Fruit fly (Drosophila melanogaster) whole organism, prepupa: Measurements from ENCODE around the gene Polr2I.
A peak's percentile ranks its signal among the peaks of the same experiment; 100 is the strongest.

ENCODE experiments used
- Blimp-1 ChIP-seq: fragments of 200-800 bp; sonication (Bioruptor generic); optimal IDR thresholded peaks from 3 replicates; lab custom pipeline; 2017; ENCODE audit warnings: missing biosample characterization, missing genetic modification characterization, mild to moderate bottlenecking, moderate library complexity, missing genetic modification reagents
- CG10669 ChIP-seq: fragments of 200-800 bp; sonication (Bioruptor generic); optimal IDR thresholded peaks from 3 replicates; lab custom pipeline; 2018; ENCODE audit warnings: missing biosample characterization, mild to moderate bottlenecking, missing genetic modification characterization, moderate library complexity
- CG11294 ChIP-seq: fragments of 200-800 bp; sonication (Bioruptor generic); IDR thresholded peaks from 2 replicates; pipeline ENCODE4 v1.3.6; 2022; ENCODE audit warnings: missing biosample characterization, missing genetic modification characterization
- CG11902 ChIP-seq: fragments of 200-800 bp; sonication (Bioruptor generic); optimal IDR thresholded peaks from 3 replicates; lab custom pipeline; 2016; ENCODE audit warnings: missing biosample characterization, missing genetic modification characterization
- CG1621 ChIP-seq: fragments of 200-800 bp; sonication (Bioruptor generic); optimal IDR thresholded peaks from 3 replicates; lab custom pipeline; 2018; ENCODE audit warnings: missing biosample characterization, mild to moderate bottlenecking, missing genetic modification characterization
- CG16779 ChIP-seq: fragments of 200-800 bp; sonication (Bioruptor generic); optimal IDR thresholded peaks from 3 replicates; lab custom pipeline; 2017; ENCODE audit warnings: missing biosample characterization, mild to moderate bottlenecking, missing genetic modification characterization
- CG3032 ChIP-seq: fragments of 200-800 bp; optimal IDR thresholded peaks from 2 replicates; lab custom pipeline; 2019; ENCODE audit warnings: missing biosample characterization, mild to moderate bottlenecking, missing genetic modification characterization, moderate library complexity
- CG31627 ChIP-seq: fragments of 200-800 bp; sonication (Bioruptor generic); optimal IDR thresholded peaks from 3 replicates; lab custom pipeline; 2016; ENCODE audit warnings: missing biosample characterization, missing genetic modification characterization
- CG32006 ChIP-seq: fragments of 200-800 bp; sonication (Bioruptor generic); optimal IDR thresholded peaks from 3 replicates; lab custom pipeline; 2017; ENCODE audit warnings: missing biosample characterization, mild to moderate bottlenecking, missing genetic modification characterization
- CG34406 ChIP-seq: fragments of 200-800 bp; sonication (Bioruptor generic); optimal IDR thresholded peaks from 3 replicates; lab custom pipeline; 2016; ENCODE audit warnings: missing biosample characterization, missing genetic modification characterization
- CG3919 ChIP-seq: fragments of 200-800 bp; sonication (Bioruptor generic); optimal IDR thresholded peaks from 3 replicates; lab custom pipeline; 2016; ENCODE audit warnings: missing biosample characterization, missing genetic modification characterization
- CG4318 ChIP-seq: fragments of 200-800 bp; sonication (Bioruptor generic); optimal IDR thresholded peaks from 3 replicates; lab custom pipeline; 2017; ENCODE audit warnings: missing biosample characterization, mild to moderate bottlenecking, missing genetic modification characterization
- CG6163 ChIP-seq: fragments of 200-800 bp; sonication (Bioruptor generic); IDR thresholded peaks from 3 replicates; pipeline ENCODE4 v1.3.6; 2022; ENCODE audit warnings: missing biosample characterization, missing genetic modification characterization
- CG6276 ChIP-seq: fragments of 200-800 bp; sonication (Bioruptor generic); optimal IDR thresholded peaks from 2 replicates; lab custom pipeline; 2017; ENCODE audit warnings: missing biosample characterization, mild to moderate bottlenecking, missing genetic modification characterization
- CG6792 ChIP-seq: fragments of 200-800 bp; sonication (Bioruptor generic); optimal IDR thresholded peaks from 3 replicates; lab custom pipeline; 2016; ENCODE audit warnings: missing biosample characterization, missing genetic modification characterization
- CG6808 ChIP-seq: fragments of 200-800 bp; sonication (Bioruptor generic); optimal IDR thresholded peaks from 3 replicates; lab custom pipeline; 2017; ENCODE audit warnings: missing biosample characterization, missing genetic modification characterization, mild to moderate bottlenecking, moderate library complexity, missing genetic modification reagents
- CG6854 ChIP-seq: fragments of 200-800 bp; sonication (Bioruptor generic); optimal IDR thresholded peaks from 2 replicates; lab custom pipeline; 2017; ENCODE audit warnings: missing biosample characterization, mild to moderate bottlenecking, missing genetic modification characterization
- CG7368 ChIP-seq: fragments of 200-800 bp; sonication (Bioruptor generic); optimal IDR thresholded peaks from 3 replicates; lab custom pipeline; 2016; ENCODE audit warnings: missing biosample characterization, missing genetic modification characterization
- CG8319 ChIP-seq: fragments of 200-800 bp; sonication (Bioruptor generic); optimal IDR thresholded peaks from 3 replicates; lab custom pipeline; 2016; ENCODE audit warnings: missing biosample characterization, missing genetic modification characterization
- CG8632 ChIP-seq: fragments of 200-800 bp; sonication (Bioruptor generic); optimal IDR thresholded peaks from 3 replicates; lab custom pipeline; 2016; ENCODE audit warnings: missing biosample characterization, missing genetic modification characterization
- CG9139 ChIP-seq: fragments of 200-800 bp; sonication (Bioruptor generic); optimal IDR thresholded peaks from 3 replicates; lab custom pipeline; 2017; ENCODE audit warnings: missing biosample characterization, mild to moderate bottlenecking, missing genetic modification characterization
- Eip75B ChIP-seq: fragments of 200-800 bp; sonication (Bioruptor generic); optimal IDR thresholded peaks from 3 replicates; lab custom pipeline; 2016; ENCODE audit warnings: missing biosample characterization, missing genetic modification characterization
- Eip78C ChIP-seq: fragments of 200-800 bp; sonication (Bioruptor generic); peaks from one replicate; lab custom pipeline; 2016; ENCODE audit warnings: missing biosample characterization, missing genetic modification characterization
- Eip93F ChIP-seq: fragments of 200-800 bp; sonication (Bioruptor generic); optimal IDR thresholded peaks from 2 replicates; lab custom pipeline; 2016; ENCODE audit warnings: missing biosample characterization, mild to moderate bottlenecking, missing genetic modification characterization
- Gug ChIP-seq: fragments of 200-800 bp; sonication (Bioruptor generic); IDR thresholded peaks from 2 replicates; pipeline ENCODE4 v1.3.6; 2022; ENCODE audit warnings: missing biosample characterization, missing genetic modification characterization
- Hr38 ChIP-seq: sonication (Bioruptor generic); optimal IDR thresholded peaks from 2 replicates; lab custom pipeline; 2016; ENCODE audit warnings: missing biosample characterization, missing genetic modification characterization
- Hr39 ChIP-seq: fragments of 200-800 bp; sonication (Bioruptor generic); optimal IDR thresholded peaks from 2 replicates; lab custom pipeline; 2016; ENCODE audit warnings: missing biosample characterization, missing genetic modification characterization
- Hr4 ChIP-seq: fragments of 200-800 bp; sonication (Bioruptor generic); optimal IDR thresholded peaks from 3 replicates; lab custom pipeline; 2016; ENCODE audit warnings: missing biosample characterization, missing genetic modification characterization
- Lpt ChIP-seq: fragments of 200-800 bp; sonication (Bioruptor generic); optimal IDR thresholded peaks from 3 replicates; lab custom pipeline; 2016; ENCODE audit warnings: missing biosample characterization, missing genetic modification characterization
- Met ChIP-seq: fragments of 200-800 bp; sonication (Bioruptor generic); optimal IDR thresholded peaks from 3 replicates; lab custom pipeline; 2016; ENCODE audit warnings: missing biosample characterization, missing genetic modification characterization
- OdsH ChIP-seq: fragments of 200-800 bp; sonication (Bioruptor generic); optimal IDR thresholded peaks from 3 replicates; lab custom pipeline; 2016; ENCODE audit warnings: missing biosample characterization, missing genetic modification characterization
- Smox ChIP-seq: fragments of 200-800 bp; sonication (Bioruptor generic); optimal IDR thresholded peaks from 3 replicates; lab custom pipeline; 2016; ENCODE audit warnings: missing biosample characterization, missing genetic modification characterization
- Sox102F ChIP-seq: fragments of 200-800 bp; sonication (Bioruptor generic); optimal IDR thresholded peaks from 2 replicates; lab custom pipeline; 2016; ENCODE audit warnings: missing biosample characterization, mild to moderate bottlenecking, missing genetic modification characterization
- Sox14 ChIP-seq: fragments of 200-800 bp; sonication (Bioruptor generic); optimal IDR thresholded peaks from 3 replicates; lab custom pipeline; 2016; ENCODE audit warnings: missing biosample characterization, missing genetic modification characterization
- Sox15 ChIP-seq: fragments of 200-800 bp; sonication (Bioruptor generic); optimal IDR thresholded peaks from 3 replicates; lab custom pipeline; 2016; ENCODE audit warnings: missing biosample characterization, missing genetic modification characterization
- achi ChIP-seq: fragments of 200-800 bp; sonication (Bioruptor generic); optimal IDR thresholded peaks from 3 replicates; lab custom pipeline; 2016; ENCODE audit warnings: missing biosample characterization, missing genetic modification characterization
- cyc ChIP-seq: fragments of 200-800 bp; sonication (Bioruptor generic); optimal IDR thresholded peaks from 3 replicates; lab custom pipeline; 2016; ENCODE audit warnings: missing biosample characterization, missing genetic modification characterization
- dac ChIP-seq: fragments of 200-800 bp; sonication (Bioruptor generic); optimal IDR thresholded peaks from 2 replicates; lab custom pipeline; 2017; ENCODE audit warnings: missing biosample characterization, mild to moderate bottlenecking, missing genetic modification characterization
- dsx ChIP-seq: fragments of 200-800 bp; optimal IDR thresholded peaks from 3 replicates; lab custom pipeline; 2019; ENCODE audit warnings: missing biosample characterization, mild to moderate bottlenecking, missing genetic modification characterization, moderate library complexity; ENCODE audit not compliant: poor library complexity, severe bottlenecking
- eg ChIP-seq: fragments of 200-800 bp; sonication (Bioruptor generic); IDR thresholded peaks from 3 replicates; pipeline ENCODE4 v1.3.6; 2022; ENCODE audit warnings: missing biosample characterization, missing genetic modification characterization
- esn ChIP-seq: fragments of 200-800 bp; sonication (Bioruptor generic); optimal IDR thresholded peaks from 2 replicates; lab custom pipeline; 2016; ENCODE audit warnings: missing biosample characterization, mild to moderate bottlenecking, missing genetic modification characterization, moderate library complexity
- fd59A ChIP-seq: fragments of 200-800 bp; sonication (Bioruptor generic); optimal IDR thresholded peaks from 2 replicates; lab custom pipeline; 2017; ENCODE audit warnings: missing biosample characterization, mild to moderate bottlenecking, missing genetic modification characterization, missing genetic modification reagents
- fd85E ChIP-seq: fragments of 200-800 bp; sonication (Bioruptor generic); optimal IDR thresholded peaks from 3 replicates; lab custom pipeline; 2016; ENCODE audit warnings: missing biosample characterization, missing genetic modification characterization
- lz ChIP-seq: fragments of 200-800 bp; sonication (Bioruptor generic); optimal IDR thresholded peaks from 3 replicates; lab custom pipeline; 2016; ENCODE audit warnings: missing biosample characterization, missing genetic modification characterization
- salr ChIP-seq, 2 experiments: fragments of 200-800 bp; sonication (Bioruptor generic); optimal IDR thresholded peaks; 3 replicates each; lab custom pipeline; 2016 to 2018; ENCODE audit warnings: missing biosample characterization in 2 of 2, missing genetic modification characterization in 2 of 2, mild to moderate bottlenecking in 1 of 2
- spab ChIP-seq: fragments of 200-800 bp; sonication (Bioruptor generic); optimal IDR thresholded peaks from 2 replicates; lab custom pipeline; 2017; ENCODE audit warnings: missing biosample characterization, mild to moderate bottlenecking, missing genetic modification characterization, missing genetic modification reagents
- ss ChIP-seq, 2 experiments: fragments of 200-800 bp; sonication (Bioruptor generic); optimal IDR thresholded peaks; 2 replicates in 1 of 2; 3 replicates in 1 of 2; lab custom pipeline; 2017 to 2018; ENCODE audit warnings: mild to moderate bottlenecking in 2 of 2, missing biosample characterization in 2 of 2, missing genetic modification characterization in 2 of 2, moderate library complexity in 1 of 2
- svp ChIP-seq: fragments of 200-800 bp; sonication (Bioruptor generic); peaks from one replicate; lab custom pipeline; 2016; ENCODE audit warnings: missing biosample characterization, missing genetic modification characterization
- topi ChIP-seq: fragments of 200-800 bp; sonication (Bioruptor generic); optimal IDR thresholded peaks from 3 replicates; lab custom pipeline; 2016; ENCODE audit warnings: missing biosample characterization, missing genetic modification characterization

The Polr2I gene

DNA sequence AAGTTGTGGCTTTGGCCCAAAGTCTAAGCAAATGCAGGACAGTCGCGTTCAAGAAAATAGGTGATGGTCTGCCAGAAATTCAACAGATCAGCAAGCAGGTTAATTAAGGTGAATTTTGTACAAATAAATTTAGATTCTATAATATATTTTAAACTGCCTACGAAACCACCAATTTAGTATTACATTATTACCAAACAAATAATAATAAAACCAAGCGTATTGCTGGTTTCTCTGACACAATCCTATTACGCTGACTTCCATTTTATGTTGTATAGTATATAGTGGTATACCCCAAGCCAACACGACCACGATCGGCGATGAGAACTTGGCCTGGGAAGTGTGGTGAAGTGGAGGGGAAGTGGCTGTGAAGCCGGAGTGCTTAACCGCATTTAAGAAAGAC, 17.5 kb upstream of the Polr2I start (continued):
- TF ChIP-seq CG6276 (GFP tag; lab: Kevin White, UChicago) = peak; percentile 89
- TF ChIP-seq dac (GFP tag; lab: Kevin White, UChicago) = peak; percentile 49
- peak; percentile 75 for TF ChIP-seq CG8632 (GFP tag; lab: Kevin White, UChicago)
- peak; percentile 88 for TF ChIP-seq Met (GFP tag; lab: Kevin White, UChicago)
- peak; percentile 82 for TF ChIP-seq Hr4 (GFP tag; lab: Kevin White, UChicago)
- peak; percentile 76 for TF ChIP-seq CG1621
- TF ChIP-seq Sox15 (GFP tag; lab: Kevin White, UChicago) = peak; percentile 48
- peak; percentile 75 for TF ChIP-seq CG7368 (GFP tag; lab: Kevin White, UChicago)

dm6 chr3R:14292307-14292711, 16.6 kb upstream of the Polr2I start:
- TF ChIP-seq OdsH (GFP tag; lab: Kevin White, UChicago) = peak; percentile 67
- TF ChIP-seq CG32006 (GFP tag; lab: Kevin White, UChicago) = peak; percentile 84
- peak; percentile 35 for TF ChIP-seq lz (GFP tag; lab: Kevin White, UChicago)
- TF ChIP-seq CG11902 = peak; percentile 35
- TF ChIP-seq Sox14 (GFP tag; lab: Kevin White, UChicago) = peak; percentile 49
- TF ChIP-seq Blimp-1 (GFP tag; lab: Kevin White, UChicago) = no peak
- no peak for TF ChIP-seq CG6163 (GFP tag; lab: Robert Waterston, UW)
- TF ChIP-seq Sox102F (GFP tag; lab: Kevin White, UChicago) = peak; percentile 12
- TF ChIP-seq CG1621 = no peak
- peak; percentile 67 for TF ChIP-seq CG4318 (GFP tag; lab: Kevin White, UChicago)
- 0 out of 3 replicates have a peak, but pooled peaks have one; percentile 35 for TF ChIP-seq eg
- TF ChIP-seq achi (GFP tag; lab: Kevin White, UChicago) = peak; percentile 59
- peak; percentile 29 for TF ChIP-seq Eip75B
- TF ChIP-seq salr (GFP tag; optimal IDR thresholded peaks at IDR 0.05; lab: Kevin White, UChicago) = peak; percentile 2 to 86
- TF ChIP-seq fd59A (GFP tag; lab: Kevin White, UChicago) = peak; percentile 38
- TF ChIP-seq CG34406 = peak; percentile 50
- TF ChIP-seq CG3919 (GFP tag; lab: Kevin White, UChicago) = peak; percentile 67
- TF ChIP-seq spab (GFP tag; lab: Kevin White, UChicago) = peak; percentile 74
- peak; percentile 69 for TF ChIP-seq svp
- TF ChIP-seq topi (GFP tag; lab: Kevin White, UChicago) = peak; percentile 58
- peak; percentile 45 for TF ChIP-seq Hr39 (GFP tag; lab: Kevin White, UChicago)
- no peak for TF ChIP-seq CG8319
- peak; percentile 91 for TF ChIP-seq Eip78C (GFP tag; lab: Kevin White, UChicago)
- no peak for TF ChIP-seq CG11294
- TF ChIP-seq CG10669 (GFP tag; lab: Kevin White, UChicago) = peak; percentile 49
- peak; percentile 67 for TF ChIP-seq Lpt (GFP tag; lab: Kevin White, UChicago)
- TF ChIP-seq fd85E (GFP tag; lab: Kevin White, UChicago) = peak; percentile 13
- TF ChIP-seq CG16779 (tag; lab: Kevin White, UChicago) = no peak
- peak; percentile 34 for TF ChIP-seq CG6792 (GFP tag; lab: Kevin White, UChicago)
- TF ChIP-seq CG9139 = no peak
- TF ChIP-seq Hr38 = no peak
- TF ChIP-seq dsx (GFP tag; lab: Kevin White, UChicago) = peak; percentile 24
- no peak for TF ChIP-seq CG6854
- TF ChIP-seq Sox15 (GFP tag; lab: Kevin White, UChicago) = peak; percentile 24
- peak; percentile 58 for TF ChIP-seq Met (GFP tag; lab: Kevin White, UChicago)
- TF ChIP-seq Hr4 (GFP tag; lab: Kevin White, UChicago) = peak; percentile 66
- peak; percentile 61 for TF ChIP-seq CG6808 (GFP tag; lab: Kevin White, UChicago)
- peak; percentile 67 for TF ChIP-seq esn (GFP tag; lab: Kevin White, UChicago)
- TF ChIP-seq ss (GFP tag; optimal IDR thresholded peaks at IDR 0.05; lab: Kevin White, UChicago) = no peak
- peak; percentile 24 for TF ChIP-seq cyc (GFP tag; lab: Kevin White, UChicago)
- no peak for TF ChIP-seq Eip93F
- TF ChIP-seq Gug (GFP tag; lab: Robert Waterston, UW) = peak; percentile 22; the same call in 1 of the 2 replicates
- peak; percentile 53 for TF ChIP-seq CG3032 (tag; lab: Kevin White, UChicago)
- TF ChIP-seq CG8632 (GFP tag; lab: Kevin White, UChicago) = peak; percentile 41
- TF ChIP-seq Smox (GFP tag; lab: Kevin White, UChicago) = peak; percentile 43
- peak; percentile 31 for TF ChIP-seq CG31627 (GFP tag; lab: Kevin White, UChicago)
